Fruit fly (Drosophila melanogaster) whole organism, embryonic: ENCODE measurements around the gene RpS5b.
A peak's percentile ranks its signal among the peaks of the same experiment; 100 is the strongest.

Source experiments
- ATbp ChIP-seq: fragments of 200-800 bp; sonication (Bioruptor generic); optimal IDR thresholded peaks from 2 replicates; lab custom pipeline; 2017; ENCODE audit warnings: missing biosample characterization, mild to moderate bottlenecking, missing genetic modification characterization, missing genetic modification reagents
- Aef1 ChIP-seq: fragments of 200-800 bp; sonication (Bioruptor generic); IDR thresholded peaks from 3 replicates; pipeline ENCODE4 v1.3.6; 2022; ENCODE audit warnings: missing biosample characterization, missing genetic modification characterization
- BtbVII ChIP-seq: fragments of 200-800 bp; sonication (Bioruptor generic); optimal IDR thresholded peaks from 3 replicates; lab custom pipeline; 2017; ENCODE audit warnings: missing biosample characterization, mild to moderate bottlenecking, missing genetic modification characterization
- CG10267 ChIP-seq: fragments of 200-800 bp; sonication (Bioruptor generic); optimal IDR thresholded peaks from 2 replicates; lab custom pipeline; 2018; ENCODE audit warnings: missing biosample characterization, mild to moderate bottlenecking, missing genetic modification characterization, moderate library complexity
- CG10274 ChIP-seq: fragments of 200-800 bp; sonication (Bioruptor generic); optimal IDR thresholded peaks from 3 replicates; lab custom pipeline; 2017; ENCODE audit warnings: missing biosample characterization, mild to moderate bottlenecking, missing genetic modification characterization
- CG10366 ChIP-seq: fragments of 200-800 bp; sonication (Bioruptor generic); IDR thresholded peaks from 2 replicates; pipeline ENCODE4 v1.3.6; 2022; ENCODE audit warnings: missing biosample characterization, missing genetic modification characterization
- CG13123 ChIP-seq: fragments of 200-800 bp; sonication (Bioruptor generic); optimal IDR thresholded peaks from 2 replicates; lab custom pipeline; 2016; ENCODE audit warnings: missing biosample characterization, missing genetic modification characterization
- CG13287 ChIP-seq: fragments of 200-800 bp; sonication (Bioruptor generic); IDR thresholded peaks from 2 replicates; pipeline ENCODE4 v1.3.6; 2022; ENCODE audit warnings: missing biosample characterization, missing genetic modification characterization; ENCODE audit not compliant: partially characterized antibody
- CG17385 ChIP-seq: fragments of 200-800 bp; sonication (Bioruptor generic); optimal IDR thresholded peaks from 3 replicates; lab custom pipeline; 2018; ENCODE audit warnings: missing biosample characterization, mild to moderate bottlenecking, missing genetic modification characterization
- CG18764 ChIP-seq: fragments of 200-800 bp; sonication (Bioruptor generic); optimal IDR thresholded peaks from 3 replicates; lab custom pipeline; 2016; ENCODE audit warnings: missing biosample characterization, missing genetic modification characterization
- CG2120 ChIP-seq: fragments of 200-800 bp; sonication (Bioruptor generic); optimal IDR thresholded peaks from 3 replicates; lab custom pipeline; 2016; ENCODE audit warnings: missing biosample characterization, missing genetic modification characterization
- CG2678 ChIP-seq: fragments of 200-800 bp; sonication (Bioruptor generic); optimal IDR thresholded peaks from 3 replicates; lab custom pipeline; 2019; ENCODE audit warnings: missing biosample characterization, mild to moderate bottlenecking, missing genetic modification characterization, moderate library complexity
- CG31441 ChIP-seq: fragments of 200-800 bp; sonication (Bioruptor generic); IDR thresholded peaks from 2 replicates; pipeline ENCODE4 v1.3.6; 2022; ENCODE audit warnings: missing biosample characterization, missing genetic modification characterization
- CG34224 ChIP-seq: fragments of 200-800 bp; sonication (Bioruptor generic); IDR thresholded peaks from 3 replicates; pipeline ENCODE4 v1.3.6; 2022; ENCODE audit warnings: missing biosample characterization, missing genetic modification characterization; ENCODE audit not compliant: partially characterized antibody
- CG34376 ChIP-seq: fragments of 200-800 bp; sonication (Bioruptor generic); optimal IDR thresholded peaks from 2 replicates; lab custom pipeline; 2018; ENCODE audit warnings: missing biosample characterization, mild to moderate bottlenecking, missing genetic modification characterization
- CG4282 ChIP-seq: fragments of 200-800 bp; sonication (Bioruptor generic); optimal IDR thresholded peaks from 2 replicates; lab custom pipeline; 2016; ENCODE audit warnings: missing biosample characterization, missing genetic modification characterization
- CG5245 ChIP-seq: fragments of 200-800 bp; sonication (Bioruptor generic); optimal IDR thresholded peaks from 3 replicates; lab custom pipeline; 2016; ENCODE audit warnings: missing biosample characterization, missing genetic modification characterization
- CG6272 ChIP-seq: fragments of 200-800 bp; sonication (Bioruptor generic); IDR thresholded peaks from 2 replicates; pipeline ENCODE4 v1.3.6; 2022; ENCODE audit warnings: missing biosample characterization, missing genetic modification characterization
- E2f1 ChIP-seq: fragments of 200-800 bp; sonication (Bioruptor generic); IDR thresholded peaks from 2 replicates; pipeline ENCODE4 v1.3.6; 2022; ENCODE audit warnings: missing biosample characterization, missing genetic modification characterization
- E2f2 ChIP-seq: fragments of 200-800 bp; sonication (Bioruptor generic); IDR thresholded peaks from 2 replicates; pipeline ENCODE4 v1.3.6; 2022; ENCODE audit warnings: missing biosample characterization, missing genetic modification characterization
- Ets97D ChIP-seq: fragments of 200-800 bp; sonication (Bioruptor generic); optimal IDR thresholded peaks from 3 replicates; lab custom pipeline; 2016; ENCODE audit warnings: missing biosample characterization, missing genetic modification characterization
- H2.0 ChIP-seq: fragments of 200-800 bp; sonication (Bioruptor generic); IDR thresholded peaks from 2 replicates; pipeline ENCODE4 v1.3.6; 2022; ENCODE audit warnings: missing biosample characterization, missing genetic modification characterization
- Hr51 ChIP-seq, 2 experiments: fragments of 200-800 bp; sonication (Bioruptor generic); optimal IDR thresholded peaks; 2 replicates in 1 of 2; 3 replicates in 1 of 2; lab custom pipeline; 2016 to 2018; ENCODE audit warnings: missing biosample characterization in 2 of 2, missing genetic modification characterization in 2 of 2, mild to moderate bottlenecking in 1 of 2, moderate library complexity in 1 of 2
- Hr78 ChIP-seq, 2 experiments: fragments of 200-800 bp in 1 of 2; fragments of >200 bp in 1 of 2; sonication (Bioruptor generic) in 1 of 2; optimal IDR thresholded peaks; 2 replicates each; lab custom pipeline; 2017 to 2019; ENCODE audit warnings: missing biosample characterization in 2 of 2, missing genetic modification characterization in 2 of 2, mild to moderate bottlenecking in 1 of 2, moderate library complexity in 1 of 2
- Max ChIP-seq: fragments of 200-800 bp; sonication (Bioruptor generic); optimal IDR thresholded peaks from 2 replicates; lab custom pipeline; 2016; ENCODE audit warnings: missing biosample characterization, mild to moderate bottlenecking, missing genetic modification characterization
- Opbp ChIP-seq: fragments of 200-800 bp; sonication (Bioruptor generic); IDR thresholded peaks from 3 replicates; pipeline ENCODE4 v1.3.6; 2022; ENCODE audit warnings: missing biosample characterization, missing genetic modification characterization; ENCODE audit not compliant: partially characterized antibody
- Sry-δ ChIP-seq: fragments of 200-800 bp; sonication (Bioruptor generic); optimal IDR thresholded peaks from 2 replicates; lab custom pipeline; 2016; ENCODE audit warnings: missing biosample characterization, missing genetic modification characterization
- Trl ChIP-seq, 3 experiments: fragments of >200 bp in 2 of 3; fragments of 200-800 bp in 1 of 3; sonication (Bioruptor generic) in 1 of 3; optimal IDR thresholded peaks; 2 replicates in 1 of 3; 3 replicates in 2 of 3; lab custom pipeline; 2016 to 2017; ENCODE audit warnings: missing biosample characterization in 1 of 3, missing genetic modification characterization in 1 of 3
- YL-1 ChIP-seq: fragments of 200-800 bp; sonication (Bioruptor generic); optimal IDR thresholded peaks from 3 replicates; lab custom pipeline; 2017; ENCODE audit warnings: missing biosample characterization, mild to moderate bottlenecking, missing genetic modification characterization
- bowl ChIP-seq: fragments of 200-800 bp; sonication (Bioruptor generic); IDR thresholded peaks from 2 replicates; pipeline ENCODE4 v1.3.6; 2022; ENCODE audit warnings: missing biosample characterization, missing genetic modification characterization
- croc ChIP-seq: fragments of 200-800 bp; sonication (Bioruptor generic); conservative IDR thresholded peaks from 3 replicates; pipeline ENCODE4 v1.3.6; 2022; ENCODE audit warnings: missing biosample characterization, missing genetic modification characterization
- crol ChIP-seq: fragments of 200-800 bp; sonication (Bioruptor generic); IDR thresholded peaks from 2 replicates; pipeline ENCODE4 v1.3.6; 2022; ENCODE audit warnings: missing biosample characterization, missing genetic modification characterization
- gfzf ChIP-seq: fragments of 200-800 bp; sonication (Bioruptor generic); optimal IDR thresholded peaks from 2 replicates; lab custom pipeline; 2016; ENCODE audit warnings: missing biosample characterization, mild to moderate bottlenecking, missing genetic modification characterization, moderate library complexity
- ind ChIP-seq: fragments of 200-800 bp; sonication (Bioruptor generic); optimal IDR thresholded peaks from 3 replicates; lab custom pipeline; 2016; ENCODE audit warnings: missing biosample characterization, missing genetic modification characterization
- lola ChIP-seq, 3 experiments: fragments of >200 bp in 2 of 3; fragments of 200-800 bp in 1 of 3; sonication (Bioruptor generic) in 1 of 3; optimal IDR thresholded peaks; 2 replicates each; lab custom pipeline; 2017 to 2019; ENCODE audit warnings: missing biosample characterization in 3 of 3, missing genetic modification characterization in 3 of 3, mild to moderate bottlenecking in 1 of 3, moderate library complexity in 1 of 3
- nau ChIP-seq: fragments of 200-800 bp; sonication (Bioruptor generic); optimal IDR thresholded peaks from 3 replicates; lab custom pipeline; 2017; ENCODE audit warnings: missing biosample characterization, mild to moderate bottlenecking, missing genetic modification characterization, missing genetic modification reagents
- nerfin-1 ChIP-seq: fragments of 200-800 bp; sonication (Bioruptor generic); optimal IDR thresholded peaks from 3 replicates; lab custom pipeline; 2019; ENCODE audit warnings: missing biosample characterization, mild to moderate bottlenecking, missing genetic modification characterization, moderate library complexity
- onecut ChIP-seq: fragments of 200-800 bp; sonication (Bioruptor generic); IDR thresholded peaks from 2 replicates; pipeline ENCODE4 v1.3.6; 2022; ENCODE audit warnings: missing biosample characterization, missing genetic modification characterization
- p53 ChIP-seq: fragments of 200-800 bp; sonication (Bioruptor generic); optimal IDR thresholded peaks from 2 replicates; lab custom pipeline; 2016; ENCODE audit warnings: missing biosample characterization, missing genetic modification characterization
- phol ChIP-seq: fragments of 200-800 bp; sonication (Bioruptor generic); optimal IDR thresholded peaks from 3 replicates; lab custom pipeline; 2018; ENCODE audit warnings: missing biosample characterization, mild to moderate bottlenecking, missing genetic modification characterization, moderate library complexity
- schlank ChIP-seq: fragments of 200-800 bp; sonication (Bioruptor generic); optimal IDR thresholded peaks from 2 replicates; lab custom pipeline; 2018; ENCODE audit warnings: missing biosample characterization, mild to moderate bottlenecking, missing genetic modification characterization
- sima ChIP-seq: fragments of 200-800 bp; sonication (Bioruptor generic); optimal IDR thresholded peaks from 2 replicates; lab custom pipeline; 2016; ENCODE audit warnings: missing biosample characterization, missing genetic modification characterization
- slp2 ChIP-seq: fragments of 200-800 bp; sonication (Bioruptor generic); optimal IDR thresholded peaks from 2 replicates; lab custom pipeline; 2016; ENCODE audit warnings: missing biosample characterization, missing genetic modification characterization
- stc ChIP-seq: fragments of 200-800 bp; sonication (Bioruptor generic); IDR thresholded peaks from 2 replicates; pipeline ENCODE4 v1.3.6; 2022; ENCODE audit warnings: missing biosample characterization, missing genetic modification characterization
- stwl ChIP-seq: fragments of 200-800 bp; sonication (Bioruptor generic); optimal IDR thresholded peaks from 3 replicates; lab custom pipeline; 2018; ENCODE audit warnings: missing biosample characterization, mild to moderate bottlenecking, missing genetic modification characterization, moderate library complexity
- sug ChIP-seq: fragments of 200-800 bp; optimal IDR thresholded peaks from 2 replicates; lab custom pipeline; 2019; ENCODE audit warnings: missing biosample characterization, mild to moderate bottlenecking, missing genetic modification characterization, moderate library complexity
- zen ChIP-seq: fragments of 200-800 bp; sonication (Bioruptor generic); optimal IDR thresholded peaks from 3 replicates; lab custom pipeline; 2018; ENCODE audit warnings: missing biosample characterization, mild to moderate bottlenecking, missing genetic modification characterization, moderate library complexity

RpS5b gene

DNA sequence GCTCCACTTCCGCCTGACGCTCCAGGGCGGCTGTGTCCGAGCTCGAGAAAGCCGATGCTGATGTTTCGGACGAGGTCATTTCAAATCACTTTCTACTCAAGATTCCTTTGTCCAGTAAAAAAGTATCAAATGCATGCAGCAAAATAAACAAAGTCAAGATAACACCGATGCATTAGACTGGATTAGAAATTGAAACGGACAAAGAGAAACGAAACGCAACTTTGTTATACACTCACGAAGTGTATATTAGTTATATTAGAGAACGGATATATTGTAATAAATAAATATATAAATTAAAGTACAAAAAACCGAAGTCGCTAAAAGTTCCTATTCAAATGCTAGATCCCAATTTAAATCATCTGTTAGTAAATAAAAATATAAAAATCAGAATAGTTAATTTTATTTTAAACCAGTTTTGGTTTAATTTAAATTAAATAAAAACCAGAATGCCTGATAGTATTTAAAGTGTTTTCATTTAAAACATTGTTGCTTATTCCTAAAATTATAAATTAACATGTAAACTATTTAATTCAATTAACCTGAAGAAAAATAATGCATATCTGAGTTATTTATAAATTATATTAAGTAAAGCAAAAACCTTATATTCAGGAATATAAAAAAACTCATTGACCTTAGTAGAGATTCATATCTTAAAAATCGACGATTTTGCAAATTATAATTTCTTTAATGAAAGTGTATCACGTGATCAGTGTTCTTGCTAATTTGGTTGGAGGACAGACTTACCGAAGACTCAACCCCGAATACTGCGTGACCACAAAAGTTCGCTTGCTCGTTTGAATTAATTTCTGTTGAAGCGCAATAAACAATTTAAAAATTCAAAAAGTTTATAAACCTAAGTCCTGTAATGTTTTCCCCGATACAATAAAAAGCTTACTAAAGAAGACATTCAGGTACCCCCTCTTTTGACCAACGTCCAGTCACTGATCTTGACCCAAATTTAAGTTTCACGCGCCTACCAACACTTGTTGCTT lies 7.3 kb downstream of the RpS5b start, which contains the start of gene Dph2 (continued):
- TF ChIP-seq Ets97D (GFP tag; lab: Kevin White, UChicago) (peak; percentile 47), Trl (optimal IDR thresholded peaks at IDR 0.05; lab: Kevin White, UChicago) (no peak), Trl (GFP tag; optimal IDR thresholded peaks at IDR 0.05; lab: Kevin White, UChicago) (peak; percentile 20), CG10267 (tag; lab: Kevin White, UChicago) (peak; percentile 83), E2f1 (GFP tag; lab: Robert Waterston, UW) (peak; percentile 88), YL-1 (GFP tag; lab: Kevin White, UChicago) (peak; percentile 25), stwl (tag; lab: Kevin White, UChicago) (peak; percentile 43), nau (no peak), Hr51 (GFP tag; optimal IDR thresholded peaks at IDR 0.05; lab: Kevin White, UChicago) (peak in 1 of 2 experiments; percentile 87), slp2 (GFP tag; lab: Kevin White, UChicago) (peak; percentile 23), ATbp (no peak), onecut (GFP tag; lab: Robert Waterston, UW) (peak; percentile 42), lola (GFP tag; optimal IDR thresholded peaks at IDR 0.05; lab: Kevin White, UChicago) (peak in 1 of 3 experiments; percentile 73), sima (GFP tag; lab: Kevin White, UChicago) (no peak), H2.0 (GFP tag; lab: Robert Waterston, UW) (peak; percentile 80), p53 (peak; percentile 14), CG18764 (peak; percentile 32), CG2120 (GFP tag; lab: Kevin White, UChicago) (peak; percentile 51), CG34376 (GFP tag; lab: Kevin White, UChicago) (peak; percentile 17), CG17385 (GFP tag; lab: Kevin White, UChicago) (peak; percentile 65), crol (GFP tag; lab: Robert Waterston, UW) (no peak), phol (peak; percentile 83), stc (GFP tag; lab: Robert Waterston, UW) (peak; percentile 77), E2f2 (GFP tag; lab: Robert Waterston, UW) (peak; percentile 84), BtbVII (GFP tag; lab: Kevin White, UChicago) (no peak), CG31441 (GFP tag; lab: Robert Waterston, UW) (peak; percentile 86), CG4282 (GFP tag; lab: Kevin White, UChicago) (peak; percentile 18), CG13287 (GFP tag; lab: Robert Waterston, UW) (peak; percentile 6; the same call in 1 of the 2 replicates), CG2678 (tag; lab: Kevin White, UChicago) (peak; percentile 89), zen (tag; lab: Kevin White, UChicago) (peak; percentile 31), croc (GFP tag; lab: Robert Waterston, UW) (peak; percentile 52), gfzf (GFP tag; lab: Kevin White, UChicago) (peak; percentile 61), Aef1 (GFP tag; lab: Robert Waterston, UW) (peak; percentile 83), CG5245 (GFP tag; lab: Kevin White, UChicago) (no peak), bowl (GFP tag; lab: Robert Waterston, UW) (no peak), CG34224 (GFP tag; lab: Robert Waterston, UW) (no peak), CG6272 (GFP tag; lab: Robert Waterston, UW) (no peak; the same call in 1 of the 2 replicates), schlank (tag; lab: Kevin White, UChicago) (no peak), Hr78 (GFP tag; optimal IDR thresholded peaks at IDR 0.05; lab: Kevin White, UChicago) (no peak), nerfin-1 (tag; lab: Kevin White, UChicago) (peak; percentile 57), ind (peak; percentile 52), Max (GFP tag; lab: Kevin White, UChicago) (no peak), Opbp (GFP tag; lab: Robert Waterston, UW) (no peak), sug (tag; lab: Kevin White, UChicago) (peak; percentile 65), CG10366 (GFP tag; lab: Robert Waterston, UW) (peak; percentile 84), CG13123 (GFP tag; lab: Kevin White, UChicago) (no peak), CG10274 (GFP tag; lab: Kevin White, UChicago) (no peak), Sry-δ (peak; percentile 59)
